Fruit fly (Drosophila melanogaster) whole organism, pupa: ENCODE measurements around the gene CG15221.
A peak's percentile ranks its signal among the peaks of the same experiment; 100 is the strongest.

ENCODE experiments used
- CG10348 ChIP-seq: fragments of 200-800 bp; sonication (Bioruptor generic); IDR thresholded peaks from 2 replicates; pipeline ENCODE4 v1.3.6; 2022; ENCODE audit warnings: missing biosample characterization, missing genetic modification characterization
- CG12605 ChIP-seq: fragments of 200-800 bp; sonication (Bioruptor generic); IDR thresholded peaks from 2 replicates; pipeline ENCODE4 v1.3.6; 2022; ENCODE audit warnings: missing biosample characterization, missing genetic modification characterization
- CG13204 ChIP-seq: fragments of 200-800 bp; sonication (Bioruptor generic); optimal IDR thresholded peaks from 2 replicates; lab custom pipeline; 2018; ENCODE audit warnings: missing biosample characterization, mild to moderate bottlenecking, missing genetic modification characterization, moderate library complexity
- CG14655 ChIP-seq: fragments of 200-800 bp; sonication (Bioruptor generic); optimal IDR thresholded peaks from 3 replicates; lab custom pipeline; 2017; ENCODE audit warnings: mild to moderate bottlenecking, missing biosample characterization, missing genetic modification reagents, missing genetic modification characterization
- CG15710 ChIP-seq: fragments of 200-800 bp; sonication (Bioruptor generic); optimal IDR thresholded peaks from 2 replicates; lab custom pipeline; 2018; ENCODE audit warnings: missing biosample characterization, mild to moderate bottlenecking, missing genetic modification characterization, moderate library complexity
- CG17806 ChIP-seq: fragments of 200-800 bp; sonication (Bioruptor generic); optimal IDR thresholded peaks from 2 replicates; lab custom pipeline; 2018; ENCODE audit warnings: missing biosample characterization, mild to moderate bottlenecking, missing genetic modification characterization, moderate library complexity
- CG32121 ChIP-seq: fragments of 200-800 bp; sonication (Bioruptor generic); IDR thresholded peaks from 2 replicates; pipeline ENCODE4 v1.3.6; 2022; ENCODE audit warnings: missing biosample characterization, missing genetic modification characterization
- CG34367 ChIP-seq: fragments of 200-800 bp; sonication (Bioruptor generic); optimal IDR thresholded peaks from 2 replicates; lab custom pipeline; 2018; ENCODE audit warnings: missing biosample characterization, mild to moderate bottlenecking, missing genetic modification characterization
- CG4496 ChIP-seq: fragments of 200-800 bp; sonication (Bioruptor generic); IDR thresholded peaks from 3 replicates; pipeline ENCODE4 v1.3.6; 2022; ENCODE audit warnings: missing biosample characterization, missing genetic modification characterization
- CG8159 ChIP-seq: fragments of 200-800 bp; sonication (Bioruptor generic); optimal IDR thresholded peaks from 3 replicates; lab custom pipeline; 2018; ENCODE audit warnings: missing biosample characterization, mild to moderate bottlenecking, missing genetic modification characterization, moderate library complexity
- CG8301 ChIP-seq: fragments of 200-800 bp; sonication (Bioruptor generic); optimal IDR thresholded peaks from 2 replicates; lab custom pipeline; 2018; ENCODE audit warnings: missing biosample characterization, mild to moderate bottlenecking, missing genetic modification characterization
- CG9948 ChIP-seq: fragments of 200-800 bp; sonication (Bioruptor generic); optimal IDR thresholded peaks from 2 replicates; lab custom pipeline; 2018; ENCODE audit warnings: missing biosample characterization, mild to moderate bottlenecking, missing genetic modification characterization, moderate library complexity
- D1 ChIP-seq: fragments of 200-800 bp; sonication (Bioruptor generic); optimal IDR thresholded peaks from 2 replicates; lab custom pipeline; 2018; ENCODE audit warnings: missing biosample characterization, mild to moderate bottlenecking, missing genetic modification characterization, moderate library complexity
- EcR ChIP-seq: fragments of 200-800 bp; sonication (Bioruptor generic); optimal IDR thresholded peaks from 3 replicates; lab custom pipeline; 2019; ENCODE audit warnings: missing biosample characterization, missing genetic modification characterization, mild to moderate bottlenecking, moderate library complexity, missing genetic modification reagents
- Ets98B ChIP-seq: fragments of 200-800 bp; sonication (Bioruptor generic); IDR thresholded peaks from 2 replicates; pipeline ENCODE4 v1.3.6; 2022; ENCODE audit warnings: missing biosample characterization, missing genetic modification characterization
- Pif1A ChIP-seq: fragments of 200-800 bp; sonication (Bioruptor generic); optimal IDR thresholded peaks from 3 replicates; lab custom pipeline; 2016; ENCODE audit warnings: missing biosample characterization, missing genetic modification characterization
- Pif1B ChIP-seq: fragments of 200-800 bp; sonication (Bioruptor generic); optimal IDR thresholded peaks from 3 replicates; lab custom pipeline; 2016; ENCODE audit warnings: missing biosample characterization, missing genetic modification characterization
- Snoo ChIP-seq: fragments of 200-800 bp; sonication (Bioruptor generic); optimal IDR thresholded peaks from 3 replicates; lab custom pipeline; 2017; ENCODE audit warnings: missing biosample characterization, mild to moderate bottlenecking, missing genetic modification characterization, inconsistent platforms
- fd96Ca ChIP-seq: fragments of 200-800 bp; sonication (Bioruptor generic); IDR thresholded peaks from 3 replicates; pipeline ENCODE4 v1.3.6; 2022; ENCODE audit warnings: missing biosample characterization, missing genetic modification characterization
- gl ChIP-seq: fragments of 200-800 bp; sonication (Bioruptor generic); optimal IDR thresholded peaks from 2 replicates; lab custom pipeline; 2018; ENCODE audit warnings: missing biosample characterization, mild to moderate bottlenecking, missing genetic modification characterization
- rn ChIP-seq: fragments of 200-800 bp; sonication (Bioruptor generic); IDR thresholded peaks from 2 replicates; pipeline ENCODE4 v1.3.6; 2022; ENCODE audit warnings: missing biosample characterization, missing genetic modification characterization

The CG15221 gene

dm6 chrX:11709799-11710720 is 14.0 kb upstream of the CG15221 start, which contains the start of gene FucT6:
Gene FucT6, minus strand, starts transcription at chrX:11709951.
- peak; percentile 55 for TF ChIP-seq CG12605 (GFP tag; lab: Robert Waterston, UW)
- no peak for TF ChIP-seq gl (tag; lab: Kevin White, UChicago)
- peak; percentile 73 for TF ChIP-seq CG32121 (GFP tag; lab: Robert Waterston, UW)
- peak; percentile 13 for TF ChIP-seq CG8159
- peak; percentile 59; the same call in 1 of the 3 replicates for TF ChIP-seq fd96Ca (GFP tag; lab: Robert Waterston, UW)
- peak; percentile 1 for TF ChIP-seq CG9948 (tag; lab: Kevin White, UChicago)
- peak; percentile 15 for TF ChIP-seq Pif1B (GFP tag; lab: Kevin White, UChicago)
- TF ChIP-seq Pif1A (GFP tag; lab: Kevin White, UChicago), result peak; percentile 39
- TF ChIP-seq EcR, result peak; percentile 4
- TF ChIP-seq Ets98B (GFP tag; lab: Robert Waterston, UW), result peak; percentile 69
- TF ChIP-seq CG4496, result peak; percentile 74; the same call in 2 of the 3 replicates
- no peak for TF ChIP-seq rn (GFP tag; lab: Robert Waterston, UW)
- peak; percentile 16 for TF ChIP-seq CG8301 (tag; lab: Kevin White, UChicago)
- no peak for TF ChIP-seq CG14655
- peak; percentile 7 for TF ChIP-seq CG15710 (tag; lab: Kevin White, UChicago)
- TF ChIP-seq CG10348 (GFP tag; lab: Robert Waterston, UW), result no peak
- TF ChIP-seq CG34367 (tag; lab: Kevin White, UChicago), result no peak
- no peak for TF ChIP-seq CG17806 (tag; lab: Kevin White, UChicago)
- TF ChIP-seq Snoo (tag; lab: Kevin White, UChicago), result no peak
- peak; percentile 27 for TF ChIP-seq CG13204 (GFP tag; lab: Kevin White, UChicago)
- no peak for TF ChIP-seq D1 (tag; lab: Kevin White, UChicago)

- TF ChIP-seq Snoo (tag; lab: Kevin White, UChicago) (no peak), CG32121 (GFP tag; lab: Robert Waterston, UW) (no peak), Pif1B (GFP tag; lab: Kevin White, UChicago) (no peak), Ets98B (GFP tag; lab: Robert Waterston, UW) (no peak; the same call in 1 of the 2 replicates), fd96Ca (GFP tag; lab: Robert Waterston, UW) (peak; percentile 55; the same call in 1 of the 3 replicates), CG14655 (peak; percentile 59), CG4496 (peak; percentile 59; the same call in 1 of the 3 replicates), CG9948 (tag; lab: Kevin White, UChicago) (no peak), CG8159 (peak; percentile 35), EcR (peak; percentile 0), D1 (tag; lab: Kevin White, UChicago) (no peak), CG15710 (tag; lab: Kevin White, UChicago) (peak; percentile 27), CG34367 (tag; lab: Kevin White, UChicago) (peak; percentile 18), CG13204 (GFP tag; lab: Kevin White, UChicago) (peak; percentile 40), CG8301 (tag; lab: Kevin White, UChicago) (peak; percentile 22), gl (tag; lab: Kevin White, UChicago) (peak; percentile 8)
Observed at dm6 chrX:11713808-11714528, 10.1 kb upstream of the CG15221 start.

DNA sequence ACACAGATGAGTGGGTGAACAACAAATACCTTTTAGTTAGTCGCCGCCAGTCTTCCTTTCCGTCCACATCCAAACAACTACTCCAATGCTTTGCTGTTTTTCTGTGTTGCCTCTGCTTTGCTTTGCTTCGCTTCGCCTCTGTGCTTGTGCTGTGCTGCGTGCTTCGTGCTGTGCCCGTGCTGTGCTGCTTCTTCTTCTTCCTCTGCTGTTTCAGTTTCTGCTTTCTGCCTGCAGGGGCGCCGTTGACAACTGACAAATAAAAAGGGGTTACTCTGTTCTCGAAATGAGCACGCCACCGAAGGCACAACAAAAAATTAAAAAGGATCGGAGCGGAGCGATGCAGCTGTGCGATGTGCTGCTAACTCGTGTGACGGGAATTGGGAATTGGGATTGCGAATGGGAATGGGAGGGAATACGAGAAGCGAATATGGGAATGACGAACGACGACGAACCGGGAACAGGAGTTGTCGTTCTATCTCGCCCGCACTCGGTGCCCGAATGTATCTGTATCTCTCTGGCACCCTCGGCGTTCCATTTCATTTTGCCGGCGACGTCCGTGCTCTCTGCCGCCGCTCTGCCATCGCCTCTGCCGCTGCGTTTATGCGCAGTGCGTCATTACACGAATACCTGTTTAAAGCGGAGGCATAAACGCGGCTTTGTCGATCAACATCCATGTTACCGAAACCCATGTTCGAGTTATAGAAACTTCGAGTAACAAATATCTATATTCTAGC is 9.3 kb upstream of the CG15221 start:
- TF ChIP-seq rn (GFP tag; lab: Robert Waterston, UW) (peak; percentile 38; the same call in 1 of the 2 replicates), CG9948 (tag; lab: Kevin White, UChicago) (no peak), Ets98B (GFP tag; lab: Robert Waterston, UW) (peak; percentile 75), CG15710 (tag; lab: Kevin White, UChicago) (no peak), CG13204 (GFP tag; lab: Kevin White, UChicago) (peak; percentile 8), CG32121 (GFP tag; lab: Robert Waterston, UW) (peak; percentile 66), CG8301 (tag; lab: Kevin White, UChicago) (no peak), EcR (no peak), Snoo (tag; lab: Kevin White, UChicago) (no peak), CG34367 (tag; lab: Kevin White, UChicago) (no peak), CG10348 (GFP tag; lab: Robert Waterston, UW) (no peak; the same call in 1 of the 2 replicates), Pif1A (GFP tag; lab: Kevin White, UChicago) (peak; percentile 3), Pif1B (GFP tag; lab: Kevin White, UChicago) (peak; percentile 59), CG14655 (no peak), CG17806 (tag; lab: Kevin White, UChicago) (peak; percentile 37), fd96Ca (GFP tag; lab: Robert Waterston, UW) (peak; percentile 74), D1 (tag; lab: Kevin White, UChicago) (no peak), CG4496 (peak; percentile 86; the same call in 2 of the 3 replicates), gl (tag; lab: Kevin White, UChicago) (no peak), CG12605 (GFP tag; lab: Robert Waterston, UW) (no peak; the same call in 1 of the 2 replicates), CG8159 (no peak)

DNA sequence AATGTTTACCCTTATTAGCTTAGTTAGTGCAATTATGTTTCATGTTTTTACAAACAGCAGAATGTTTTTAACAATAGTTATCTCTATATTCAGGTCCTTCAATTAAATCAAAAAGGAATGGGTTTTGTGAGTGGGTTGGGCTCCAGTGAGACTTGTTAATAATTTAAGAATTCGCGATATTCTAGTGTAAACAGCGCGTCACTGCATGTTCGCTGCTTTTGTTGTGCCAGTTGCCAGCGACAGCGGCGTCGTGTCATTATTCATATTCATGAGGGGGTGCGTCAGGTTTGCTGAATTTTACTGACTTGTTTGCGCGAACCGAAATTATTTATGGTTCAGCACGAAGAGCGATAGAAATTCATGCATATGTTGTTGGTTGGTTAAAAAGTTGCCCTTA is 8.8 kb upstream of the CG15221 start, which contains the start of gene Amun:
Gene Amun, minus strand, starts transcription at position 303 of the 397 bp plus-strand sequence.
- TF ChIP-seq CG32121 (GFP tag; lab: Robert Waterston, UW) (no peak), CG8159 (peak; percentile 43), D1 (tag; lab: Kevin White, UChicago) (peak; percentile 22), CG17806 (tag; lab: Kevin White, UChicago) (peak; percentile 47), CG34367 (tag; lab: Kevin White, UChicago) (no peak), gl (tag; lab: Kevin White, UChicago) (no peak), CG10348 (GFP tag; lab: Robert Waterston, UW) (no peak), Pif1B (GFP tag; lab: Kevin White, UChicago) (peak; percentile 34), EcR (no peak), Ets98B (GFP tag; lab: Robert Waterston, UW) (no peak), CG15710 (tag; lab: Kevin White, UChicago) (peak; percentile 52), Pif1A (GFP tag; lab: Kevin White, UChicago) (peak; percentile 45), CG14655 (peak; percentile 52), CG8301 (tag; lab: Kevin White, UChicago) (peak; percentile 57), CG9948 (tag; lab: Kevin White, UChicago) (peak; percentile 44), CG13204 (GFP tag; lab: Kevin White, UChicago) (no peak), rn (GFP tag; lab: Robert Waterston, UW) (no peak), fd96Ca (GFP tag; lab: Robert Waterston, UW) (no peak; the same call in none of the 3 replicates), Snoo (tag; lab: Kevin White, UChicago) (peak; percentile 19), CG4496 (peak; percentile 31), CG12605 (GFP tag; lab: Robert Waterston, UW) (no peak)
